Worm (Caenorhabditis elegans) whole organism, young adult: ENCODE measurements around the gene eng-1.

Experiments
- B0035.1 ChIP-seq: sonication (generic microtip); optimal IDR thresholded peaks from 2 replicates; lab custom pipeline; 2016; ENCODE audit warnings: missing genetic modification characterization, mild to moderate bottlenecking, missing compliant biosample characterization, missing genotype, missing genetic modification reagents
- B0336.3 ChIP-seq: fragments of 200-800 bp; sonication (Bioruptor generic); IDR thresholded peaks from 2 replicates; pipeline ENCODE4 v1.3.6; 2022; ENCODE audit warnings: missing genetic modification characterization, missing compliant biosample characterization
- F22D6.2 ChIP-seq: sonication (generic microtip); optimal IDR thresholded peaks from 2 replicates; lab custom pipeline; 2016; ENCODE audit warnings: mild to moderate bottlenecking, missing genetic modification characterization, missing compliant biosample characterization
- F55B11.4 ChIP-seq: sonication (generic microtip); optimal IDR thresholded peaks from 2 replicates; lab custom pipeline; 2016; ENCODE audit warnings: missing compliant biosample characterization, missing genetic modification characterization, borderline replicate concordance; ENCODE audit not compliant: insufficient read depth
- T26A5.8 ChIP-seq: sonication (generic microtip); optimal IDR thresholded peaks from 2 replicates; lab custom pipeline; 2016; ENCODE audit warnings: missing genetic modification characterization, missing compliant biosample characterization
- Y67H2A.10 ChIP-seq: fragments of 200-800 bp; sonication (Bioruptor generic); conservative IDR thresholded peaks from 2 replicates; pipeline ENCODE4 v1.3.6; 2022; ENCODE audit warnings: missing genetic modification reagents, missing genetic modification characterization, missing compliant biosample characterization
- aptf-2 ChIP-seq: fragments of 200-800 bp; sonication (Bioruptor generic); conservative IDR thresholded peaks from 2 replicates; pipeline ENCODE4 v1.3.6; 2022; ENCODE audit warnings: missing genetic modification reagents, missing genetic modification characterization, missing compliant biosample characterization
- aptf-3 ChIP-seq: fragments of 200-800 bp; sonication (Bioruptor generic); IDR thresholded peaks from 2 replicates; pipeline ENCODE4 v1.3.6; 2022; ENCODE audit warnings: missing genetic modification characterization, missing compliant biosample characterization
- athp-1 ChIP-seq: sonication (generic microtip); optimal IDR thresholded peaks from 2 replicates; lab custom pipeline; 2017; ENCODE audit warnings: mild to moderate bottlenecking, missing genetic modification characterization, missing compliant biosample characterization
- bed-2 ChIP-seq: fragments of 200-800 bp; sonication (Bioruptor generic); IDR thresholded peaks from 2 replicates; pipeline ENCODE4 v1.3.6; 2022; ENCODE audit warnings: missing genetic modification reagents, missing genetic modification characterization, missing compliant biosample characterization
- die-1 ChIP-seq: sonication (generic microtip); optimal IDR thresholded peaks from 2 replicates; lab custom pipeline; 2016; ENCODE audit warnings: missing genotype, mild to moderate bottlenecking, missing genetic modification characterization, missing compliant biosample characterization
- fkh-3 ChIP-seq: sonication (generic microtip); optimal IDR thresholded peaks from 2 replicates; lab custom pipeline; 2016; ENCODE audit warnings: mild to moderate bottlenecking, missing genetic modification characterization, missing compliant biosample characterization
- mcd-1 ChIP-seq: fragments of 200-800 bp; sonication (Bioruptor generic); IDR thresholded peaks from 2 replicates; pipeline ENCODE4 v1.3.6; 2022; ENCODE audit warnings: missing genetic modification reagents, missing genetic modification characterization, missing compliant biosample characterization
- nfyb-1 ChIP-seq: fragments of 200-800 bp; sonication (Bioruptor generic); IDR thresholded peaks from 2 replicates; pipeline ENCODE4 v1.3.6; 2022; ENCODE audit warnings: missing genetic modification reagents, missing genetic modification characterization, missing compliant biosample characterization
- nhr-80 ChIP-seq: sonication (generic microtip); optimal IDR thresholded peaks from 2 replicates; lab custom pipeline; 2016; ENCODE audit warnings: missing genetic modification characterization, missing compliant biosample characterization
- pha-4 ChIP-seq: fragments of 150-350 bp; sonication (generic microtip); optimal IDR thresholded peaks from 2 replicates; lab custom pipeline; 2014; ENCODE audit warnings: missing biosample characterization, missing genetic modification reagents, missing genetic modification characterization

eng-1 gene

ce11 chrIII:5824450-5824972, 43.8 kb downstream of the eng-1 start (continued):
- no peak for TF ChIP-seq F55B11.4
- no peak for TF ChIP-seq athp-1 (tag; lab: Kevin White, UChicago)

ce11 chrIII:5823617-5824016, 44.7 kb downstream of the eng-1 start, which contains the start of gene R12B2.8:
Gene R12B2.8 (plus strand): TSS chrIII:5823917.
- TF ChIP-seq aptf-2 (no peak), mcd-1 (GFP tag; lab: Robert Waterston, UW) (no peak), T26A5.8 (tag; lab: Kevin White, UChicago) (no peak), aptf-3 (GFP tag; lab: Robert Waterston, UW) (no peak), B0336.3 (GFP tag; lab: Robert Waterston, UW) (no peak), F22D6.2 (tag; lab: Kevin White, UChicago) (no peak), fkh-3 (no peak), die-1 (no peak), B0035.1 (tag; lab: Kevin White, UChicago) (no peak), bed-2 (GFP tag; lab: Robert Waterston, UW) (no peak), nfyb-1 (GFP tag; lab: Robert Waterston, UW) (no peak), Y67H2A.10 (GFP tag; lab: Robert Waterston, UW) (no peak)

DNA sequence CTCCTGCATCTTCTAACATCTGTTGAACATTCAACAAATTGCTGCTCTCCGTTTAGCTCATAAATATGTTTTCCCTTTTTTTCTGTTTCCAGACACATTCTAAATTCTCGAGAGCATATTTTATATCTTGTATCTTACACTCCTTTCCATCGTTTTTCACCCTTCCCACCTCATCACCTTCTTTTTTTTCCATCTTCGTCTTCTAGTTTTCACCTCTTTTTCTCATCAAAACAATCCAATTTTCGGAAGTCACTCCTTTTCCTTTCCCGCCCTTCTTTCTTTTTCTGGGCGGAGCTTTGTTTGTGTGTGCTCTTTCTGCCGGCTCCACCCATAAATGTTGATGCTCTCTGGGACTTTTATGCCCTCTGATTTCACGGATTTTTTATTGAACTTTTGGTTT, 45.5 kb downstream of the eng-1 start:
- TF ChIP-seq pha-4 (tag; lab: Kevin White, UChicago) = no peak
- TF ChIP-seq nhr-80 (tag; lab: Kevin White, UChicago) = no peak
